Worm (Caenorhabditis elegans): ENCODE results near the gene tomm-40.

DNA sequence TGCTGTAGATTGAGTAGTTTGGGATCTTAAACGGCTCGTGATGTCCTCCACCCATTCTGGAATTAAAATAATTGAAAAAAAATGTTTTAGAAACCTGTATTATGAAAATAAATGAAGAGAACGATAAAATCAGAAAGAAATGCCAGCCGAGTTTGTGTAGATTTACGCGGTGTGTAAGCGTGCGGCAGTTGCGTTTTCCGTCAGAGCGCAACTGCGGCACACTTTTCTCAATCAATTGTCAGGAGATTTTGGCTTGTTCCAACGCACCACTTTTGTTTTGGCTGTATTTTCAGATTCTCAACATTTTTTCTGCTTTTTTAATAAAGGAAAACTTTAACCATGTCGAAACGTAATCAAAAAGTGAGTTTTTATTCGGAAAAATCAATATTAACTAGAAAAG is 8.5 kb downstream of the tomm-40 start, which contains the start of the genes ndub-3 and C18E9.2:
- TF ChIP-seq ama-1 (optimal IDR thresholded peaks at IDR 0.05) (no peak), flt-1 (GFP tag; IDR thresholded peaks at IDR 0.05) (no peak), pes-1 (GFP tag; IDR thresholded peaks at IDR 0.05) (no peak), tra-4 (tag; optimal IDR thresholded peaks at IDR 0.05) (no peak), tbx-11 (GFP tag; IDR thresholded peaks at IDR 0.05) (no peak), hnd-1 (tag; optimal IDR thresholded peaks at IDR 0.05) (no peak), ceh-13 (GFP tag; optimal IDR thresholded peaks at IDR 0.05) (no peak), tbx-37 (GFP tag; conservative IDR thresholded peaks at IDR 0.05) (no peak)

Measured in whole organism, early embryonic.